Fruit fly (Drosophila melanogaster): ENCODE data around the gene CG3184.

CG3184 gene

dm6 chrX:6706570-6707306 lies 18.2 kb upstream of the CG3184 start:
- TF ChIP-seq brk (GFP tag; optimal IDR thresholded peaks at IDR 0.05), result no peak
- no peak for TF ChIP-seq CG9705 (GFP tag; optimal IDR thresholded peaks at IDR 0.05)
- TF ChIP-seq rgr (GFP tag; optimal IDR thresholded peaks at IDR 0.05), result no peak
- no peak for TF ChIP-seq psq (GFP tag; optimal IDR thresholded peaks at IDR 0.05)
- TF ChIP-seq pan (optimal IDR thresholded peaks at IDR 0.05), result no peak
- TF ChIP-seq foxo (GFP tag; optimal IDR thresholded peaks at IDR 0.05), result no peak
- no peak for TF ChIP-seq CG32264 (GFP tag; optimal IDR thresholded peaks at IDR 0.05)
- TF ChIP-seq fru (GFP tag; optimal IDR thresholded peaks at IDR 0.05), result no peak
- TF ChIP-seq dmrt93B (GFP tag; optimal IDR thresholded peaks at IDR 0.05), result no peak
- no peak for TF ChIP-seq Hr83 (GFP tag; optimal IDR thresholded peaks at IDR 0.05; ENCODE audit: poor library complexity, severe bottlenecking)
- no peak for TF ChIP-seq lola (GFP tag; optimal IDR thresholded peaks at IDR 0.05)
- TF ChIP-seq HLH106 (tag; optimal IDR thresholded peaks at IDR 0.05), result no peak
- no peak for TF ChIP-seq tai (GFP tag; optimal IDR thresholded peaks at IDR 0.05)
- no peak for TF ChIP-seq OdsH (GFP tag; optimal IDR thresholded peaks at IDR 0.05)
- no peak for TF ChIP-seq Jra (GFP tag; optimal IDR thresholded peaks at IDR 0.05)

- no peak for TF ChIP-seq Vsx2 (GFP tag; optimal IDR thresholded peaks at IDR 0.05; ENCODE audit: partially characterized antibody)
- no peak for TF ChIP-seq woc (GFP tag; optimal IDR thresholded peaks at IDR 0.05)
Measured at dm6 chrX:6705890-6706289, 17.3 kb upstream of the CG3184 start.

dm6 chrX:6705059-6705802 lies 16.7 kb upstream of the CG3184 start:
- TF ChIP-seq foxo (GFP tag; optimal IDR thresholded peaks at IDR 0.05) (peak in 1 of 2 experiments; percentile 33), HLH106 (tag; optimal IDR thresholded peaks at IDR 0.05) (peak; percentile 9), tai (GFP tag; optimal IDR thresholded peaks at IDR 0.05) (no peak), fru (GFP tag; optimal IDR thresholded peaks at IDR 0.05) (peak; percentile 33), woc (GFP tag; optimal IDR thresholded peaks at IDR 0.05) (peak; percentile 6)

dm6 chrX:6703957-6704356 lies 15.4 kb upstream of the CG3184 start:
- no peak for TF ChIP-seq foxo (GFP tag; optimal IDR thresholded peaks at IDR 0.05)
- TF ChIP-seq brk (GFP tag; optimal IDR thresholded peaks at IDR 0.05), result no peak
- no peak for TF ChIP-seq usp (GFP tag; optimal IDR thresholded peaks at IDR 0.05)
- TF ChIP-seq ey (GFP tag; optimal IDR thresholded peaks at IDR 0.05), result no peak
- TF ChIP-seq br (GFP tag; optimal IDR thresholded peaks at IDR 0.05), result no peak
- TF ChIP-seq sage (GFP tag; optimal IDR thresholded peaks at IDR 0.05), result no peak
- TF ChIP-seq Myc (optimal IDR thresholded peaks at IDR 0.05), result no peak
- no peak for TF ChIP-seq OdsH (GFP tag; optimal IDR thresholded peaks at IDR 0.05)
- TF ChIP-seq dl (GFP tag; optimal IDR thresholded peaks at IDR 0.05; ENCODE audit: insufficient read depth in 1 of 2, partially characterized antibody in 2 of 2), result no peak
- TF ChIP-seq pan (optimal IDR thresholded peaks at IDR 0.05), result no peak
- TF ChIP-seq Rel (GFP tag; optimal IDR thresholded peaks at IDR 0.05), result no peak
- no peak for TF ChIP-seq Rel (tag; optimal IDR thresholded peaks at IDR 0.05)
- no peak for TF ChIP-seq sv (GFP tag; optimal IDR thresholded peaks at IDR 0.05)
- no peak for TF ChIP-seq Dif (GFP tag; optimal IDR thresholded peaks at IDR 0.05; ENCODE audit: partially characterized antibody)
- no peak for TF ChIP-seq rgr (GFP tag; optimal IDR thresholded peaks at IDR 0.05)
- no peak for TF ChIP-seq jim (GFP tag; optimal IDR thresholded peaks at IDR 0.05)

dm6 chrX:6703237-6703636 lies 14.7 kb upstream of the CG3184 start:
- no peak for TF ChIP-seq lola (GFP tag; optimal IDR thresholded peaks at IDR 0.05)
- no peak for TF ChIP-seq Sp1 (GFP tag; optimal IDR thresholded peaks at IDR 0.05)
- no peak for TF ChIP-seq Jra (GFP tag; optimal IDR thresholded peaks at IDR 0.05)
- no peak for TF ChIP-seq h (GFP tag; optimal IDR thresholded peaks at IDR 0.05)
- no peak for TF ChIP-seq fru (GFP tag; optimal IDR thresholded peaks at IDR 0.05)
- no peak for TF ChIP-seq CrebA (GFP tag; optimal IDR thresholded peaks at IDR 0.05; ENCODE audit: borderline replicate concordance)
- TF ChIP-seq Hnf4 (GFP tag; optimal IDR thresholded peaks at IDR 0.05), result no peak
- no peak for TF ChIP-seq Dfd (GFP tag; optimal IDR thresholded peaks at IDR 0.05)
- TF ChIP-seq Abd-B (GFP tag; optimal IDR thresholded peaks at IDR 0.05), result no peak
- TF ChIP-seq usp (GFP tag; optimal IDR thresholded peaks at IDR 0.05), result no peak
- TF ChIP-seq OdsH (GFP tag; optimal IDR thresholded peaks at IDR 0.05), result no peak
- no peak for TF ChIP-seq pan (optimal IDR thresholded peaks at IDR 0.05)
- no peak for TF ChIP-seq br (GFP tag; optimal IDR thresholded peaks at IDR 0.05)
- no peak for TF ChIP-seq rgr (GFP tag; optimal IDR thresholded peaks at IDR 0.05)
- TF ChIP-seq Myc (optimal IDR thresholded peaks at IDR 0.05), result no peak
- TF ChIP-seq Mio (GFP tag; optimal IDR thresholded peaks at IDR 0.05), result no peak

All from whole organism, wandering third instar larva.